Fruit fly (Drosophila melanogaster): Measurements from ENCODE around the gene sima.

DNA sequence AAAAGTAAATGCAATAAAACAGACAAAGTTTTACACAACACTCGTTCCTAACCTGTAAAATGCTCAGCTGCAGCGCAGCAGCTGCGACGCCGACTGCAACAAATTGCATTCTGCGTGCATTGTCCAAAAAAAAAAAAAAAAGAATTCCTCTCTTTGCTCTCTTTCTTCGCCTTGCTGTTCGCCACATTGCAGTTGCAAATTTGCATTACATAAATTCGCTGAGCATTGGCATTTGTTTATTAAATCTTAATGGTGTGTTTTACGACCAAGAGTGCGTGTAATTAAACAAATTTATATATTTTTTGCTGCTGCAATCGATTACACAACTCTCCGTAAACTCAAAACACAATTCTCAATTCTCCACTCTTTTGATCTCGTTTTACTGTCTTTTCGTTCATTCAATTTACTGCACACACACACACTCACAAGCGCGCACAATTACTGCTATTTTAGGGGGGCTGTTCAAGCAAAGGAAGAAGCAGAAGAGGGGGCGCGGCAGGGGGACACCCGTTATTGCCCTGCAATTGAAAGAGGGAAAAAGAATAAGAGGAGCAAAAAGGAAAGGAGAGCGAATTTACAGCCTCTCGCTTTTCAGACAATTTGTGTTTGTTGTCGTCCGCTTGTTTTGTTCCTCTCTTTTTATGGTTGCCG, 42.3 kb downstream of the sima start:
- no peak for TF ChIP-seq Pif1A (GFP tag; optimal IDR thresholded peaks at IDR 0.05)
- no peak for TF ChIP-seq CG14655 (GFP tag; optimal IDR thresholded peaks at IDR 0.05)
- TF ChIP-seq CG12605 (GFP tag; IDR thresholded peaks at IDR 0.05) = no peak
- peak; percentile 36 for TF ChIP-seq CG13204 (GFP tag; optimal IDR thresholded peaks at IDR 0.05)
- no peak for TF ChIP-seq CG8301 (tag; optimal IDR thresholded peaks at IDR 0.05)
- peak; percentile 26; the same call in 1 of the 3 replicates for TF ChIP-seq fd96Ca (GFP tag; IDR thresholded peaks at IDR 0.05)
- no peak for TF ChIP-seq CG17806 (tag; optimal IDR thresholded peaks at IDR 0.05)
- TF ChIP-seq D1 (tag; optimal IDR thresholded peaks at IDR 0.05) = no peak

Measured in whole organism, pupa.